Worm (Caenorhabditis elegans): ENCODE results near the gene cyn-1.

The cyn-1 gene

ce11 chrV:14354258-14354877 lies 1.5 kb upstream of the cyn-1 start, which contains the start of gene Y49A3A.3 (continued):
- TF ChIP-seq ztf-3 (GFP tag; optimal IDR thresholded peaks at IDR 0.05) (peak; percentile 72), lsy-27 (tag; optimal IDR thresholded peaks at IDR 0.05; ENCODE audit: borderline replicate concordance, insufficient read depth) (no peak), F57C9.4 (tag; optimal IDR thresholded peaks at IDR 0.05) (peak; percentile 60), ccch-3 (GFP tag; optimal IDR thresholded peaks at IDR 0.05) (no peak), nhr-90 (tag; optimal IDR thresholded peaks at IDR 0.05) (peak; percentile 36), nhr-80 (tag; optimal IDR thresholded peaks at IDR 0.05) (peak; percentile 25), mxl-1 (tag; optimal IDR thresholded peaks at IDR 0.05) (no peak), dox-1 (GFP tag; IDR thresholded peaks at IDR 0.05) (peak; percentile 34; the same call in 1 of the 2 replicates), xnd-1 (tag; optimal IDR thresholded peaks at IDR 0.05) (no peak), B0336.3 (GFP tag; IDR thresholded peaks at IDR 0.05) (peak; percentile 94), somi-1 (GFP tag; optimal IDR thresholded peaks at IDR 0.05) (no peak), egl-44 (GFP tag; IDR thresholded peaks at IDR 0.05) (no peak), dpff-1 (tag; optimal IDR thresholded peaks at IDR 0.05) (peak; percentile 43), F39B2.1 (GFP tag; IDR thresholded peaks at IDR 0.05) (peak; percentile 68; the same call in 1 of the 2 replicates), F57A8.1 (GFP tag; optimal IDR thresholded peaks at IDR 0.05) (no peak), unc-130 (GFP tag; optimal IDR thresholded peaks at IDR 0.05) (no peak)

ce11 chrV:14357347-14357746 lies 1.5 kb downstream of the cyn-1 start:
- 0 out of 2 replicates have a peak, but pooled peaks have one; percentile 28 for TF ChIP-seq nfyb-1 (GFP tag; IDR thresholded peaks at IDR 0.05)

ce11 chrV:14358577-14358976 lies 2.7 kb downstream of the cyn-1 start, which contains the start of gene Y49A3A.4:
Y49A3A.4 (minus strand) TSS chrV:14358890.
- TF ChIP-seq bed-1 (GFP tag; IDR thresholded peaks at IDR 0.05) (no peak), ceh-27 (GFP tag; optimal IDR thresholded peaks at IDR 0.05) (no peak), dpff-1 (tag; optimal IDR thresholded peaks at IDR 0.05) (no peak), B0261.1 (tag; optimal IDR thresholded peaks at IDR 0.05) (no peak), attf-3 (GFP tag; conservative IDR thresholded peaks at IDR 0.05) (no peak), ccch-3 (GFP tag; optimal IDR thresholded peaks at IDR 0.05) (no peak), ztf-25 (GFP tag; IDR thresholded peaks at IDR 0.05) (no peak), lsy-27 (tag; optimal IDR thresholded peaks at IDR 0.05; ENCODE audit: borderline replicate concordance, insufficient read depth) (no peak), F57C9.4 (tag; optimal IDR thresholded peaks at IDR 0.05) (no peak), dox-1 (GFP tag; IDR thresholded peaks at IDR 0.05) (no peak), egl-18 (GFP tag; IDR thresholded peaks at IDR 0.05) (no peak), hmg-1.2 (GFP tag; IDR thresholded peaks at IDR 0.05) (peak; percentile 32; the same call in 1 of the 2 replicates), Y53F4B.3 (GFP tag; IDR thresholded peaks at IDR 0.05) (no peak), tlf-1 (GFP tag; optimal IDR thresholded peaks at IDR 0.05) (no peak), C06A6.2 (GFP tag; conservative IDR thresholded peaks at IDR 0.05) (no peak), gei-17 (GFP tag; optimal IDR thresholded peaks at IDR 0.05) (no peak), attf-6 (GFP tag; IDR thresholded peaks at IDR 0.05) (0 out of 2 replicates have a peak, but pooled peaks have one; percentile 40), D2030.7 (GFP tag; IDR thresholded peaks at IDR 0.05) (peak; percentile 37; the same call in 1 of the 2 replicates), nfyb-1 (GFP tag; IDR thresholded peaks at IDR 0.05) (no peak), cebp-1 (GFP tag; IDR thresholded peaks at IDR 0.05) (no peak), cebp-1 (tag; optimal IDR thresholded peaks at IDR 0.05) (no peak), ztf-18 (tag; optimal IDR thresholded peaks at IDR 0.05) (peak; percentile 18), atf-7 (tag; optimal IDR thresholded peaks at IDR 0.05) (no peak), mxl-1 (tag; optimal IDR thresholded peaks at IDR 0.05) (no peak), bed-2 (GFP tag; IDR thresholded peaks at IDR 0.05) (no peak), hlh-26 (GFP tag; conservative IDR thresholded peaks at IDR 0.05) (no peak), hsf-1 (GFP tag; IDR thresholded peaks at IDR 0.05) (no peak), xnd-1 (tag; optimal IDR thresholded peaks at IDR 0.05) (no peak), ztf-22 (GFP tag; optimal IDR thresholded peaks at IDR 0.05) (no peak), ztf-26 (tag; optimal IDR thresholded peaks at IDR 0.05) (no peak), F33H1.4 (GFP tag; IDR thresholded peaks at IDR 0.05) (no peak), nhr-120 (GFP tag; IDR thresholded peaks at IDR 0.05) (no peak), nhr-80 (tag; optimal IDR thresholded peaks at IDR 0.05) (no peak), B0336.3 (GFP tag; IDR thresholded peaks at IDR 0.05) (no peak), tbp1 (GFP tag; optimal IDR thresholded peaks at IDR 0.05) (peak; percentile 47), F49E8.2 (tag; optimal IDR thresholded peaks at IDR 0.05; ENCODE audit: insufficient read depth) (no peak), ceh-100 (GFP tag; IDR thresholded peaks at IDR 0.05) (no peak)

Data from whole organism, young adult.